Worm (Caenorhabditis elegans): ENCODE results near the gene tax-4.
A peak's percentile ranks its signal among the peaks of the same experiment; 100 is the strongest.

tax-4 gene

ce11 chrIII:9181246-9181645 lies at the start of gene tax-4:
tax-4 (plus strand) TSS chrIII:9181546.
- TF ChIP-seq F37B4.10 (GFP tag; IDR thresholded peaks at IDR 0.05) (no peak), aptf-2 (GFP tag; conservative IDR thresholded peaks at IDR 0.05) (no peak), lag-1 (GFP tag; IDR thresholded peaks at IDR 0.05) (no peak), madf-3 (GFP tag; IDR thresholded peaks at IDR 0.05) (no peak), ztf-3 (GFP tag; optimal IDR thresholded peaks at IDR 0.05) (no peak), F57C9.4 (tag; optimal IDR thresholded peaks at IDR 0.05) (no peak), B0261.1 (tag; optimal IDR thresholded peaks at IDR 0.05) (no peak), akir-1 (GFP tag; optimal IDR thresholded peaks at IDR 0.05) (no peak)

- TF ChIP-seq B0035.1 (tag; optimal IDR thresholded peaks at IDR 0.05) (no peak), hmg-1.2 (GFP tag; IDR thresholded peaks at IDR 0.05) (no peak), chd-7 (tag; optimal IDR thresholded peaks at IDR 0.05) (no peak), lin-54 (GFP tag; optimal IDR thresholded peaks at IDR 0.05) (no peak), ceh-100 (GFP tag; IDR thresholded peaks at IDR 0.05) (no peak), ceh-91 (GFP tag; IDR thresholded peaks at IDR 0.05) (no peak), zim-3 (tag; optimal IDR thresholded peaks at IDR 0.05) (no peak), T07F8.4 (tag; optimal IDR thresholded peaks at IDR 0.05) (no peak), egrh-3 (GFP tag; IDR thresholded peaks at IDR 0.05) (no peak), nhr-179 (tag; optimal IDR thresholded peaks at IDR 0.05) (no peak), sdz-38 (tag; optimal IDR thresholded peaks at IDR 0.05) (no peak), pha-4 (tag; optimal IDR thresholded peaks at IDR 0.05) (no peak)
Observed at ce11 chrIII:9136587-9136986, 44.8 kb upstream of the tax-4 start, which contains the start of gene eat-4. eat-4 (plus strand) TSS chrIII:9136887.

- no peak for TF ChIP-seq F52B5.7 (tag; optimal IDR thresholded peaks at IDR 0.05)
- no peak for TF ChIP-seq athp-1 (tag; optimal IDR thresholded peaks at IDR 0.05)
- TF ChIP-seq snpc-1.3 (tag; optimal IDR thresholded peaks at IDR 0.05; ENCODE audit: insufficient read depth): no peak
- no peak for TF ChIP-seq die-1 (tag; optimal IDR thresholded peaks at IDR 0.05)
- TF ChIP-seq ets-4 (GFP tag; optimal IDR thresholded peaks at IDR 0.05): no peak
- TF ChIP-seq egrh-3 (GFP tag; IDR thresholded peaks at IDR 0.05): no peak
- TF ChIP-seq tbx-9 (tag; optimal IDR thresholded peaks at IDR 0.05; ENCODE audit: borderline replicate concordance): no peak
- no peak for TF ChIP-seq D2030.7 (GFP tag; IDR thresholded peaks at IDR 0.05)
- no peak for TF ChIP-seq ztf-6 (GFP tag; IDR thresholded peaks at IDR 0.05)
- no peak for TF ChIP-seq nhr-90 (tag; optimal IDR thresholded peaks at IDR 0.05)
Observed at ce11 chrIII:9138601-9139000, 42.7 kb upstream of the tax-4 start, which contains the start of gene ZK512.7. ZK512.7 (minus strand) TSS chrIII:9138701.

- TF ChIP-seq lag-1 (GFP tag; IDR thresholded peaks at IDR 0.05): no peak
- TF ChIP-seq chd-7 (tag; optimal IDR thresholded peaks at IDR 0.05): no peak
- TF ChIP-seq madf-8 (GFP tag; conservative IDR thresholded peaks at IDR 0.05): no peak
Observed at ce11 chrIII:9143911-9144310, 37.4 kb upstream of the tax-4 start, which contains the start of gene ZK512.11. ZK512.11 (plus strand) TSS chrIII:9144211.

- TF ChIP-seq efl-1 (GFP tag; optimal IDR thresholded peaks at IDR 0.05) (no peak), F23B12.7 (tag; optimal IDR thresholded peaks at IDR 0.05; ENCODE audit: insufficient read depth) (peak; percentile 55), let-607 (tag; optimal IDR thresholded peaks at IDR 0.05) (peak in 1 of 2 experiments; percentile 0)
Observed at ce11 chrIII:9144744-9145390, 36.5 kb upstream of the tax-4 start, which contains the start of the genes ZK512.2 and ZK512.4. ZK512.2 (minus strand) TSS chrIII:9144794. ZK512.4 (plus strand) TSS chrIII:9145340.

Data from whole organism, young adult.